Worm (Caenorhabditis elegans) whole organism, L2 larva: ENCODE results near the gene F09G2.2.

Experiments used
- C34F6.9 ChIP-seq: fragments of 150-350 bp; optimal IDR thresholded peaks from 2 replicates; lab custom pipeline; 2014; ENCODE audit warnings: missing biosample characterization, missing genetic modification characterization
- aly-2 ChIP-seq: fragments of 150-350 bp; optimal IDR thresholded peaks from 2 replicates; lab custom pipeline; 2014; ENCODE audit warnings: missing biosample characterization, missing genetic modification characterization
- blmp-1 ChIP-seq: sonication (generic microtip); optimal IDR thresholded peaks from 2 replicates; lab custom pipeline; 2017; ENCODE audit warnings: missing genetic modification characterization, mild to moderate bottlenecking, missing compliant biosample characterization, antibody characterized with exemption, moderate library complexity; ENCODE audit not compliant: insufficient read depth
- ceh-16 ChIP-seq: fragments of 150-350 bp; optimal IDR thresholded peaks from 2 replicates; lab custom pipeline; 2014; ENCODE audit warnings: missing biosample characterization, missing genetic modification characterization
- elt-1 ChIP-seq: fragments of 150-350 bp; optimal IDR thresholded peaks from 2 replicates; lab custom pipeline; 2014; ENCODE audit warnings: missing biosample characterization, missing genetic modification characterization
- elt-3 ChIP-seq: sonication (generic microtip); optimal IDR thresholded peaks from 2 replicates; lab custom pipeline; 2017; ENCODE audit warnings: missing biosample characterization, missing genetic modification characterization
- fos-1 ChIP-seq: fragments of 150-350 bp; optimal IDR thresholded peaks from 2 replicates; lab custom pipeline; 2014; ENCODE audit warnings: missing biosample characterization, missing genetic modification characterization
- gmeb-1 ChIP-seq: fragments of 150-350 bp; optimal IDR thresholded peaks from 2 replicates; lab custom pipeline; 2014; ENCODE audit warnings: missing biosample characterization, missing genetic modification characterization
- lin-11 ChIP-seq: fragments of 150-350 bp; sonication (generic microtip); optimal IDR thresholded peaks from 2 replicates; lab custom pipeline; 2014; ENCODE audit warnings: missing biosample characterization, missing genetic modification characterization, inconsistent platforms, mixed read lengths
- lin-13 ChIP-seq: fragments of 150-350 bp; optimal IDR thresholded peaks from 2 replicates; lab custom pipeline; 2014; ENCODE audit warnings: missing biosample characterization, missing genetic modification reagents, missing genetic modification characterization
- lin-39 ChIP-seq: fragments of 150-350 bp; optimal IDR thresholded peaks from 2 replicates; lab custom pipeline; 2014; ENCODE audit warnings: missing biosample characterization, missing genetic modification reagents, missing genetic modification characterization
- lsy-2 ChIP-seq, 2 experiments: fragments of 150-350 bp in 1 of 2; sonication (generic microtip) in 1 of 2; optimal IDR thresholded peaks; 2 replicates each; lab custom pipeline; 2014 to 2017; ENCODE audit warnings: missing biosample characterization in 2 of 2, missing genetic modification characterization in 2 of 2
- mab-5 ChIP-seq: fragments of 150-350 bp; optimal IDR thresholded peaks from 2 replicates; lab custom pipeline; 2014; ENCODE audit warnings: missing biosample characterization, missing genetic modification characterization
- nhr-10 ChIP-seq: sonication (generic microtip); optimal IDR thresholded peaks from 2 replicates; lab custom pipeline; 2017; ENCODE audit warnings: missing biosample characterization, missing genetic modification characterization
- nhr-11 ChIP-seq: fragments of 150-350 bp; optimal IDR thresholded peaks from 2 replicates; lab custom pipeline; 2014; ENCODE audit warnings: missing biosample characterization, missing genetic modification characterization
- nhr-12 ChIP-seq: fragments of 150-350 bp; optimal IDR thresholded peaks from 2 replicates; lab custom pipeline; 2014; ENCODE audit warnings: missing biosample characterization, missing genetic modification characterization
- nhr-23 ChIP-seq: fragments of 150-350 bp; optimal IDR thresholded peaks from 2 replicates; lab custom pipeline; 2014; ENCODE audit warnings: missing biosample characterization, missing genetic modification reagents, missing genetic modification characterization
- nhr-237 ChIP-seq: fragments of 150-350 bp; optimal IDR thresholded peaks from 2 replicates; lab custom pipeline; 2014; ENCODE audit warnings: missing biosample characterization, missing genetic modification characterization
- nhr-25 ChIP-seq: fragments of 150-350 bp; sonication (generic microtip); optimal IDR thresholded peaks from 3 replicates; lab custom pipeline; 2014; ENCODE audit warnings: missing biosample characterization, missing genetic modification characterization
- nhr-6 ChIP-seq: fragments of 150-350 bp; optimal IDR thresholded peaks from 2 replicates; lab custom pipeline; 2014; ENCODE audit warnings: missing biosample characterization, missing genetic modification characterization
- peb-1 ChIP-seq: fragments of 150-350 bp; optimal IDR thresholded peaks from 2 replicates; lab custom pipeline; 2014; ENCODE audit warnings: missing biosample characterization, missing genetic modification characterization
- sem-4 ChIP-seq: fragments of 150-350 bp; optimal IDR thresholded peaks from 2 replicates; lab custom pipeline; 2014; ENCODE audit warnings: missing biosample characterization, missing genetic modification reagents, missing genetic modification characterization
- sma-3 ChIP-seq: sonication (generic microtip); optimal IDR thresholded peaks from 2 replicates; lab custom pipeline; 2016; ENCODE audit warnings: missing genetic modification reagents, missing genetic modification characterization, missing compliant biosample characterization
- sma-9 ChIP-seq, 2 experiments: fragments of 150-350 bp in 1 of 2; sonication (generic microtip) in 1 of 2; optimal IDR thresholded peaks; 2 replicates each; lab custom pipeline; 2014 to 2016; ENCODE audit warnings: missing genetic modification characterization in 2 of 2, mild to moderate bottlenecking in 1 of 2, missing biosample characterization in 1 of 2, missing compliant biosample characterization in 1 of 2, missing genetic modification reagents in 1 of 2, moderate library complexity in 1 of 2
- unc-39 ChIP-seq: fragments of 150-350 bp; optimal IDR thresholded peaks from 2 replicates; lab custom pipeline; 2014; ENCODE audit warnings: missing biosample characterization, missing genetic modification characterization
- unc-55 ChIP-seq: fragments of 150-350 bp; sonication (generic microtip); optimal IDR thresholded peaks from 3 replicates; lab custom pipeline; 2014; ENCODE audit warnings: missing biosample characterization, missing genetic modification reagents, missing genetic modification characterization
- unc-62 ChIP-seq: fragments of 150-350 bp; optimal IDR thresholded peaks from 2 replicates; lab custom pipeline; 2014; ENCODE audit warnings: missing biosample characterization, missing genetic modification reagents, missing genetic modification characterization
- zag-1 ChIP-seq: fragments of 150-350 bp; optimal IDR thresholded peaks from 2 replicates; lab custom pipeline; 2014; ENCODE audit warnings: missing biosample characterization, missing genetic modification characterization
- ztf-1 ChIP-seq: fragments of 200-800 bp; sonication (Bioruptor generic); conservative IDR thresholded peaks from 2 replicates; pipeline ENCODE4 v1.3.6; 2022; ENCODE audit warnings: missing genetic modification characterization, missing compliant biosample characterization
- ztf-11 ChIP-seq: sonication (generic microtip); optimal IDR thresholded peaks from 2 replicates; lab custom pipeline; 2017; ENCODE audit warnings: missing biosample characterization, missing genetic modification characterization

F09G2.2 gene

ce11 chrV:7199077-7199476, 2.4 kb downstream of the F09G2.2 start:
- TF ChIP-seq gmeb-1 (tag; lab: Kevin White, UChicago) (no peak), peb-1 (no peak), lin-11 (tag; lab: Kevin White, UChicago) (no peak)
- TF ChIP-seq, all 48 proteins: peak for 0

- no peak for TF ChIP-seq nhr-6 (tag; lab: Kevin White, UChicago)
- no peak for TF ChIP-seq elt-3
- TF ChIP-seq nhr-25 (tag; lab: Kevin White, UChicago), result no peak
- TF ChIP-seq blmp-1 (tag; lab: Kevin White, UChicago), result no peak
- no peak for TF ChIP-seq lin-39 (tag; lab: Kevin White, UChicago)
Measured at ce11 chrV:7199932-7200331, 3.2 kb downstream of the F09G2.2 start, which contains the start of gene F09G2.1. F09G2.1 (plus strand) TSS chrV:7200232.

- TF ChIP-seq ztf-11 (no peak), nhr-10 (tag; lab: Kevin White, UChicago) (no peak), mab-5 (tag; lab: Kevin White, UChicago) (no peak), elt-1 (no peak), nhr-11 (no peak), lin-13 (GFP tag; lab: Kevin White, UChicago) (no peak), sem-4 (tag; lab: Kevin White, UChicago) (no peak), ztf-1 (GFP tag; lab: Robert Waterston, UW) (no peak), zag-1 (tag; lab: Kevin White, UChicago) (no peak)
- TF ChIP-seq, all 48 proteins: peak for 0
Measured at ce11 chrV:7201353-7201752, 4.6 kb downstream of the F09G2.2 start.

- TF ChIP-seq aly-2 (tag; lab: Kevin White, UChicago) (no peak), unc-39 (tag; lab: Kevin White, UChicago) (no peak), nhr-25 (tag; lab: Kevin White, UChicago) (no peak), lin-39 (tag; lab: Kevin White, UChicago) (no peak), lin-11 (tag; lab: Kevin White, UChicago) (no peak), nhr-23 (no peak), sma-9 (GFP tag; optimal IDR thresholded peaks at IDR 0.05; lab: Kevin White, UChicago) (no peak), sma-9 (tag; optimal IDR thresholded peaks at IDR 0.05; lab: Kevin White, UChicago) (no peak), lsy-2 (tag; optimal IDR thresholded peaks at IDR 0.05; lab: Kevin White, UChicago) (no peak), nhr-237 (tag; lab: Kevin White, UChicago) (no peak), unc-62 (GFP tag; lab: Kevin White, UChicago) (no peak), fos-1 (tag; lab: Kevin White, UChicago) (no peak), elt-3 (no peak), ztf-1 (GFP tag; lab: Robert Waterston, UW) (no peak), ceh-16 (no peak), sem-4 (tag; lab: Kevin White, UChicago) (no peak), zag-1 (tag; lab: Kevin White, UChicago) (no peak)
Measured at ce11 chrV:7209001-7209400, 12.3 kb downstream of the F09G2.2 start.

ce11 chrV:7214802-7215201, 18.1 kb downstream of the F09G2.2 start, which contains the start of gene soap-1:
soap-1 (minus strand) TSS chrV:7214902.
- TF ChIP-seq mab-5 (tag; lab: Kevin White, UChicago) (no peak), blmp-1 (tag; lab: Kevin White, UChicago) (no peak), nhr-25 (tag; lab: Kevin White, UChicago) (no peak), nhr-237 (tag; lab: Kevin White, UChicago) (no peak), elt-1 (no peak), sma-3 (GFP tag; lab: Kevin White, UChicago) (no peak), nhr-12 (tag; lab: Kevin White, UChicago) (no peak), lin-13 (GFP tag; lab: Kevin White, UChicago) (no peak), nhr-11 (no peak), elt-3 (no peak), ceh-16 (no peak)

ce11 chrV:7216016-7216415, 19.3 kb downstream of the F09G2.2 start:
- peak in 1 of 2 experiments; percentile 3 for TF ChIP-seq lsy-2 (tag; optimal IDR thresholded peaks at IDR 0.05; lab: Kevin White, UChicago)
- TF ChIP-seq unc-62 (GFP tag; lab: Kevin White, UChicago), result no peak
- no peak for TF ChIP-seq nhr-6 (tag; lab: Kevin White, UChicago)
- peak; percentile 12 for TF ChIP-seq C34F6.9 (tag; lab: Kevin White, UChicago)
- no peak for TF ChIP-seq sma-9 (GFP tag; optimal IDR thresholded peaks at IDR 0.05; lab: Kevin White, UChicago)
- TF ChIP-seq sma-9 (tag; optimal IDR thresholded peaks at IDR 0.05; lab: Kevin White, UChicago), result no peak
- TF ChIP-seq unc-55 (GFP tag; lab: Kevin White, UChicago), result peak; percentile 47
- TF ChIP-seq fos-1 (tag; lab: Kevin White, UChicago), result no peak
- TF ChIP-seq, all 48 proteins: peak for 3
